Fruit fly (Drosophila melanogaster): ENCODE measurements around the gene shps.

Gene shps

dm6 chr3R:24295556-24296465, 16.4 kb downstream of the shps start (continued):
- TF ChIP-seq gsb (GFP tag; IDR thresholded peaks at IDR 0.05): peak; percentile 68
- TF ChIP-seq CG2199 (GFP tag; IDR thresholded peaks at IDR 0.05): no peak
- TF ChIP-seq CG2116 (GFP tag; optimal IDR thresholded peaks at IDR 0.05): peak; percentile 36
- TF ChIP-seq az2 (GFP tag; optimal IDR thresholded peaks at IDR 0.05): peak; percentile 75
- TF ChIP-seq ci (GFP tag; IDR thresholded peaks at IDR 0.05): peak; percentile 88
- peak; percentile 84 for TF ChIP-seq lab (GFP tag; optimal IDR thresholded peaks at IDR 0.05)
- no peak for TF ChIP-seq CG6791 (GFP tag; IDR thresholded peaks at IDR 0.05; ENCODE audit: partially characterized antibody)
- TF ChIP-seq unc-4 (GFP tag; IDR thresholded peaks at IDR 0.05; ENCODE audit: partially characterized antibody): no peak
- peak; percentile 74 for TF ChIP-seq maf-S (GFP tag; optimal IDR thresholded peaks at IDR 0.05)
- peak; percentile 77 for TF ChIP-seq CG7372 (GFP tag; IDR thresholded peaks at IDR 0.05)
- TF ChIP-seq sd (tag; optimal IDR thresholded peaks at IDR 0.05): peak; percentile 64
- TF ChIP-seq CG18764 (GFP tag; optimal IDR thresholded peaks at IDR 0.05): peak; percentile 60
- peak; percentile 71 for TF ChIP-seq CG7786 (GFP tag; optimal IDR thresholded peaks at IDR 0.05)
- peak; percentile 81 for TF ChIP-seq ranshi (GFP tag; IDR thresholded peaks at IDR 0.05)
- peak; percentile 88 for TF ChIP-seq zfh1 (GFP tag; IDR thresholded peaks at IDR 0.05)
- peak; percentile 64 for TF ChIP-seq Blimp-1 (GFP tag; optimal IDR thresholded peaks at IDR 0.05)
- TF ChIP-seq CG2889 (GFP tag; IDR thresholded peaks at IDR 0.05): peak; percentile 78
- peak; percentile 80 for TF ChIP-seq CG12391 (tag; optimal IDR thresholded peaks at IDR 0.05)
- TF ChIP-seq gfzf (GFP tag; optimal IDR thresholded peaks at IDR 0.05): no peak
- peak; percentile 59 for TF ChIP-seq bab2 (GFP tag; optimal IDR thresholded peaks at IDR 0.05)
- peak; percentile 3 for TF ChIP-seq CG8281 (tag; optimal IDR thresholded peaks at IDR 0.05)
- peak; percentile 65 for TF ChIP-seq CrebB (tag; optimal IDR thresholded peaks at IDR 0.05)
- TF ChIP-seq NfI (GFP tag; optimal IDR thresholded peaks at IDR 0.05): peak; percentile 83
- TF ChIP-seq fu2 (GFP tag; optimal IDR thresholded peaks at IDR 0.05): peak; percentile 54
- peak; percentile 4 for TF ChIP-seq MESR4 (GFP tag; optimal IDR thresholded peaks at IDR 0.05)
- no peak for TF ChIP-seq btn (GFP tag; optimal IDR thresholded peaks at IDR 0.05)
- peak; percentile 58 for TF ChIP-seq Usf (GFP tag; optimal IDR thresholded peaks at IDR 0.05)
- TF ChIP-seq Fer1 (GFP tag; optimal IDR thresholded peaks at IDR 0.05): peak; percentile 71
- TF ChIP-seq caup (GFP tag; optimal IDR thresholded peaks at IDR 0.05; ENCODE audit: severe bottlenecking): peak; percentile 78
- TF ChIP-seq CG17385 (GFP tag; optimal IDR thresholded peaks at IDR 0.05): peak; percentile 78
- TF ChIP-seq Atf6 (GFP tag; IDR thresholded peaks at IDR 0.05): peak; percentile 71
- TF ChIP-seq Xbp1 (GFP tag; optimal IDR thresholded peaks at IDR 0.05): peak; percentile 80
- TF ChIP-seq CG2875 (GFP tag; optimal IDR thresholded peaks at IDR 0.05): peak; percentile 66
- TF ChIP-seq Doc3 (GFP tag; IDR thresholded peaks at IDR 0.05; ENCODE audit: partially characterized antibody): no peak
- no peak for TF ChIP-seq Kr (GFP tag; optimal IDR thresholded peaks at IDR 0.05)
- peak; percentile 49 for TF ChIP-seq CG9437 (GFP tag; optimal IDR thresholded peaks at IDR 0.05)
- peak; percentile 87 for TF ChIP-seq row (GFP tag; IDR thresholded peaks at IDR 0.05)
- no peak for TF ChIP-seq CG2678 (tag; optimal IDR thresholded peaks at IDR 0.05)
- TF ChIP-seq zfh2 (GFP tag; optimal IDR thresholded peaks at IDR 0.05): peak; percentile 72
- TF ChIP-seq CG11093 (GFP tag; IDR thresholded peaks at IDR 0.05): peak; percentile 69; the same call in 2 of the 3 replicates
- no peak for TF ChIP-seq CG13123 (GFP tag; optimal IDR thresholded peaks at IDR 0.05)
- TF ChIP-seq D19A (tag; optimal IDR thresholded peaks at IDR 0.05): peak; percentile 60
- peak; percentile 81 for TF ChIP-seq tin (GFP tag; optimal IDR thresholded peaks at IDR 0.05)
- peak; percentile 12 for TF ChIP-seq nau (GFP tag; optimal IDR thresholded peaks at IDR 0.05)
- no peak for TF ChIP-seq cad (GFP tag; optimal IDR thresholded peaks at IDR 0.05)
- no peak for TF ChIP-seq BEAF-32 (GFP tag; optimal IDR thresholded peaks at IDR 0.05)
- TF ChIP-seq ap (GFP tag; IDR thresholded peaks at IDR 0.05): peak; percentile 65; the same call in 1 of the 2 replicates
- no peak for TF ChIP-seq CG17186 (GFP tag; optimal IDR thresholded peaks at IDR 0.05)

All from whole organism, embryonic.